Fruit fly (Drosophila melanogaster) S2 (cell line): Measurements from ENCODE around the gene CG9672.

Source experiments
- CG8478 ChIP-seq: fragments of >200 bp; optimal IDR thresholded peaks from 2 replicates; lab custom pipeline; 2018
- CTCF ChIP-seq, 2 experiments: fragments of >200 bp; optimal IDR thresholded peaks; 2 replicates each; lab custom pipeline; 2018

dm6 chrX:16724544-16724943, 17.9 kb upstream of the CG9672 start:
- TF ChIP-seq CG8478 (lab: Kevin White, UChicago): no peak
- TF ChIP-seq CTCF (optimal IDR thresholded peaks at IDR 0.05; lab: Kevin White, UChicago): no peak
